Worm (Caenorhabditis elegans): ENCODE results near the gene tra-1.
A peak's percentile ranks its signal among the peaks of the same experiment; 100 is the strongest.

tra-1 gene

ce11 chrIII:11207825-11208224, 12.8 kb upstream of the tra-1 start:
- no peak for TF ChIP-seq ahr-1 (tag; optimal IDR thresholded peaks at IDR 0.05)
- TF ChIP-seq dve-1 (tag; optimal IDR thresholded peaks at IDR 0.05) = peak; percentile 96
- TF ChIP-seq ama-1 (optimal IDR thresholded peaks at IDR 0.05) = no peak
- no peak for TF ChIP-seq Y22D7AL.16 (tag; optimal IDR thresholded peaks at IDR 0.05)

ce11 chrIII:11206875-11207274, 11.9 kb upstream of the tra-1 start:
- no peak for TF ChIP-seq nhr-232 (tag; optimal IDR thresholded peaks at IDR 0.05)
- no peak for TF ChIP-seq ceh-34 (tag; optimal IDR thresholded peaks at IDR 0.05)
- TF ChIP-seq nhr-11 (tag; optimal IDR thresholded peaks at IDR 0.05) = no peak
- TF ChIP-seq ahr-1 (tag; optimal IDR thresholded peaks at IDR 0.05) = no peak
- TF ChIP-seq sox-4 (tag; optimal IDR thresholded peaks at IDR 0.05) = no peak
- TF ChIP-seq madf-2 (tag; optimal IDR thresholded peaks at IDR 0.05) = no peak
- no peak for TF ChIP-seq ceh-48 (tag; optimal IDR thresholded peaks at IDR 0.05)
- no peak for TF ChIP-seq hlh-8 (tag; optimal IDR thresholded peaks at IDR 0.05)
- no peak for TF ChIP-seq pag-3 (tag; optimal IDR thresholded peaks at IDR 0.05; ENCODE audit: borderline replicate concordance)
- TF ChIP-seq pat-9 (tag; optimal IDR thresholded peaks at IDR 0.05) = no peak
- TF ChIP-seq ref-2 (tag; optimal IDR thresholded peaks at IDR 0.05) = no peak

- TF ChIP-seq ceh-34 (tag; optimal IDR thresholded peaks at IDR 0.05) (peak; percentile 20), elt-2 (tag; optimal IDR thresholded peaks at IDR 0.05) (no peak), pat-9 (tag; optimal IDR thresholded peaks at IDR 0.05) (peak; percentile 8), ceh-18 (tag; optimal IDR thresholded peaks at IDR 0.05) (peak; percentile 33), nfya-1 (tag; optimal IDR thresholded peaks at IDR 0.05) (peak; percentile 21)
These were observed 8.0 kb upstream of the tra-1 start for ce11 chrIII:11202992-11203391.

- TF ChIP-seq ceh-48 (tag; optimal IDR thresholded peaks at IDR 0.05) (no peak), ceh-30 (tag; optimal IDR thresholded peaks at IDR 0.05) (no peak), F13H6.1 (tag; optimal IDR thresholded peaks at IDR 0.05) (no peak), che-1 (tag; optimal IDR thresholded peaks at IDR 0.05) (no peak), eyg-1 (tag; optimal IDR thresholded peaks at IDR 0.05) (no peak), mec-3 (tag; optimal IDR thresholded peaks at IDR 0.05; ENCODE audit: borderline replicate concordance) (no peak), nfya-1 (tag; optimal IDR thresholded peaks at IDR 0.05) (no peak), ama-1 (optimal IDR thresholded peaks at IDR 0.05) (no peak), tbx-7 (tag; optimal IDR thresholded peaks at IDR 0.05) (no peak), hlh-15 (tag; optimal IDR thresholded peaks at IDR 0.05) (no peak), ztf-16 (tag; optimal IDR thresholded peaks at IDR 0.05) (no peak)
These were observed 6.0 kb upstream of the tra-1 start for ce11 chrIII:11200879-11201518.

ce11 chrIII:11197327-11197726, 2.3 kb upstream of the tra-1 start:
- TF ChIP-seq ceh-48 (tag; optimal IDR thresholded peaks at IDR 0.05) (no peak), C38D4.7 (GFP tag; optimal IDR thresholded peaks at IDR 0.05) (no peak), npax-4 (tag; optimal IDR thresholded peaks at IDR 0.05) (no peak), ceh-19 (GFP tag; optimal IDR thresholded peaks at IDR 0.05) (no peak), odd-2 (tag; optimal IDR thresholded peaks at IDR 0.05) (no peak), K02D7.2 (tag; optimal IDR thresholded peaks at IDR 0.05) (no peak), K09A11.1 (tag; optimal IDR thresholded peaks at IDR 0.05; ENCODE audit: insufficient read depth) (no peak), madf-2 (tag; optimal IDR thresholded peaks at IDR 0.05) (no peak), pha-4 (tag; optimal IDR thresholded peaks at IDR 0.05) (no peak), dmd-4 (tag; optimal IDR thresholded peaks at IDR 0.05; ENCODE audit: borderline replicate concordance) (no peak), tbx-7 (tag; optimal IDR thresholded peaks at IDR 0.05) (no peak), unc-86 (tag; optimal IDR thresholded peaks at IDR 0.05) (no peak), tbx-2 (tag; optimal IDR thresholded peaks at IDR 0.05) (no peak), T23F11.4 (GFP tag; optimal IDR thresholded peaks at IDR 0.05) (no peak), sox-2 (GFP tag; IDR thresholded peaks at IDR 0.05) (no peak), pqm-1 (tag; optimal IDR thresholded peaks at IDR 0.05) (no peak), ceh-45 (GFP tag; IDR thresholded peaks at IDR 0.05) (no peak), C08G9.2 (tag; optimal IDR thresholded peaks at IDR 0.05) (no peak)

All from whole organism, late embryonic.